Worm (Caenorhabditis elegans): Measurements from ENCODE around the gene tbx-36.

The tbx-36 gene

DNA sequence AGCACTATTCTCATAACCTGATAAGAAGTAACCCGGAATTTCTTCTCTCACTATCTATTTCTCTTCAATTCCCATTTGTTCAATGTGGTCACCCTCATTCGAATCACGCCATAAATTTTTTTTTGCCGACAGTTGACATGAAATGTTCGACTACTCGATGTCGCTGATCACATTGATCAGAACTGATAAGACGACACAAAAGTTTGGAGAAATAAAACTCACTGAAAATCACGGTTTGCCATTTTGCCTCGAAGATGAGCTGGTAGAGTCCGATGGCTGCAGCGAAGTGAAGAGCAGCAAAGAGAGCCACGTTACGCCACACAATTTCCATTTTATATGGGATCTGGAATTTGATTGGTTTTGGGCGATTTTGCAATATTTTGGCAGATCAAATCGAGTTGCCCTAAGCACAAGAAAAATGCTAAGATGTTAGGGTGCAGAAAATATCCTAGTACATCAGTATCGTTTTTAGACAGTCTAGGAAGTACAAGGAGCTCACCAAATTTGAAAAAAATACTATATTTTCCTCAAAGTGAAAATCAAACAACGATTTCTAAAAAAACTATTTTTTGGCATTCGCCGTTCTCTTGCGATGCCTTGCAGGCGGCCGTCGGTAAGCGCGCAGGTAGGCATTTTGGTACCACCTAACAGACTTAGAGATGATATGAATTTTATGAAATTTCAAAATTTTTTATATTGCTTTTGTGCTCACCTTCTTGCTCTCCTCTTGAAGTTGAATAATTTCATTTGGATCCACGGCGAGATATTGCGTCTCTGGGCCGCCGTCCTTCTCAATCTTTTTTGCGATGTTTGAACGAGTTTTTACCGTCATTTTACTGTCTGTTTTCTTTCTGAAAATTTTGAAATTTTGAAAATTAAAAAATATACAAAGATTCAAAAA lies 35.3 kb upstream of the tbx-36 start, which contains the start of gene fat-6:
fat-6 (minus strand) TSS at position 851 of the 901 bp plus-strand sequence.
- peak; percentile 58; the same call in 1 of the 2 replicates for TF ChIP-seq Y53G8AR.9 (GFP tag; conservative IDR thresholded peaks at IDR 0.05)
- TF ChIP-seq madf-6 (GFP tag; IDR thresholded peaks at IDR 0.05): 0 out of 2 replicates have a peak, but pooled peaks have one; percentile 11
- TF ChIP-seq egrh-3 (GFP tag; IDR thresholded peaks at IDR 0.05): no peak
- TF ChIP-seq B0336.3 (GFP tag; IDR thresholded peaks at IDR 0.05): peak; percentile 33; the same call in 1 of the 2 replicates
- peak; percentile 75 for TF ChIP-seq repo-1 (tag; optimal IDR thresholded peaks at IDR 0.05)
- peak; percentile 44; the same call in 1 of the 2 replicates for TF ChIP-seq pbrm-1 (GFP tag; IDR thresholded peaks at IDR 0.05)
- peak; percentile 8 for TF ChIP-seq atf-7 (tag; optimal IDR thresholded peaks at IDR 0.05)
- TF ChIP-seq F39B2.1 (GFP tag; IDR thresholded peaks at IDR 0.05): no peak
- TF ChIP-seq egl-44 (GFP tag; IDR thresholded peaks at IDR 0.05): no peak
- TF ChIP-seq snpc-3.4 (tag; optimal IDR thresholded peaks at IDR 0.05): no peak
- TF ChIP-seq dox-1 (GFP tag; IDR thresholded peaks at IDR 0.05): 0 out of 2 replicates have a peak, but pooled peaks have one; percentile 14
- TF ChIP-seq mcd-1 (GFP tag; IDR thresholded peaks at IDR 0.05): peak; percentile 11; the same call in 1 of the 2 replicates
- peak; percentile 8; the same call in 1 of the 2 replicates for TF ChIP-seq F33H1.4 (GFP tag; IDR thresholded peaks at IDR 0.05)
- 0 out of 2 replicates have a peak, but pooled peaks have one; percentile 30 for TF ChIP-seq ekl-4 (GFP tag; IDR thresholded peaks at IDR 0.05)
- TF ChIP-seq cebp-1 (GFP tag; IDR thresholded peaks at IDR 0.05): no peak
- TF ChIP-seq cebp-1 (tag; optimal IDR thresholded peaks at IDR 0.05): peak; percentile 20
- peak; percentile 43 for TF ChIP-seq nhr-80 (tag; optimal IDR thresholded peaks at IDR 0.05)
- TF ChIP-seq madf-3 (GFP tag; IDR thresholded peaks at IDR 0.05): 0 out of 2 replicates have a peak, but pooled peaks have one; percentile 65

DNA sequence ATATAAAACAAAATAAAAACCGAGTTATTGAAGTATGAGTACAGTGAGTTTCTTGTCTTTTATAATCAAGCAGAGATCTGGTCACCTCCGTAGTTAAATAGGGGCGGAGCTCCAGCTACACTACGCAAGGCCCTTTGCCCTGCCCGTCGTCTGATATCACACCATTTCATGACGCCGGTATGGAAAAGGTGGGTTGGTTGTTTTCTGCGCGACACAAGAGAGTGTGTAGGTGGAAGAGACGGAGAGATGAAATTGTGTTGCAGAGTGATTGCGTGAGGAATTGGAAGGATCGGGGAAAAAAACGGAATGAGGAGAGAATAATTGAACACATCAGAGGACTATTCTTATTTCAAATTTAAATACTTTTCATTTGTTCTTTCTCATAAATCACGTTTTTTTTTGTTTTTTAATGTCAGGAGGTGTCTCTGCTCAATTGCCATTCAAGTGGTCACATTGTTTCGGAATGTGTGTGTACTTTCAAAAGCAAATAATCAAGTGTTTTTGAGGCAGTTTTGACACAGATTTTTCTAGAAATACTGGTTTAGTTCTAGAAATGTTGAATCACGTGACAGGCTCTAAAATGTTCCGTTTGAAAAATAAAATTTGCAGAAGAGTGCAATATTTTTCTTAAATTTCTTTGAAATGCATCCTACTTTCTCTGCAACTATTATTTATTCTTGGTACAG lies 34.5 kb upstream of the tbx-36 start, which contains the start of gene ZK822.9:
ZK822.9 (plus strand) TSS at position 180 of the 686 bp plus-strand sequence.
- TF ChIP-seq nhr-80 (tag; optimal IDR thresholded peaks at IDR 0.05) (peak; percentile 65), snpc-4 (GFP tag; optimal IDR thresholded peaks at IDR 0.05) (no peak), snpc-4 (tag; optimal IDR thresholded peaks at IDR 0.05) (peak in 1 of 4 experiments; percentile 6), hsf-1 (GFP tag; IDR thresholded peaks at IDR 0.05) (peak; percentile 79), zim-3 (tag; optimal IDR thresholded peaks at IDR 0.05) (no peak), akir-1 (GFP tag; optimal IDR thresholded peaks at IDR 0.05) (no peak), ceh-27 (GFP tag; optimal IDR thresholded peaks at IDR 0.05) (peak; percentile 35), ceh-79 (tag; optimal IDR thresholded peaks at IDR 0.05) (no peak), snpc-3.4 (tag; optimal IDR thresholded peaks at IDR 0.05) (peak; percentile 16), hmg-1.2 (GFP tag; IDR thresholded peaks at IDR 0.05) (peak; percentile 63), efl-1 (GFP tag; optimal IDR thresholded peaks at IDR 0.05) (no peak), egl-44 (GFP tag; IDR thresholded peaks at IDR 0.05) (0 out of 2 replicates have a peak, but pooled peaks have one; percentile 8), attf-3 (GFP tag; conservative IDR thresholded peaks at IDR 0.05) (no peak), Y53G8AR.9 (GFP tag; conservative IDR thresholded peaks at IDR 0.05) (0 out of 2 replicates have a peak, but pooled peaks have one; percentile 17), snpc-1.1 (tag; optimal IDR thresholded peaks at IDR 0.05; ENCODE audit: insufficient read depth) (no peak), let-607 (tag; optimal IDR thresholded peaks at IDR 0.05) (no peak), madf-3 (GFP tag; IDR thresholded peaks at IDR 0.05) (no peak), unc-62 (GFP tag; optimal IDR thresholded peaks at IDR 0.05) (peak; percentile 9)

DNA sequence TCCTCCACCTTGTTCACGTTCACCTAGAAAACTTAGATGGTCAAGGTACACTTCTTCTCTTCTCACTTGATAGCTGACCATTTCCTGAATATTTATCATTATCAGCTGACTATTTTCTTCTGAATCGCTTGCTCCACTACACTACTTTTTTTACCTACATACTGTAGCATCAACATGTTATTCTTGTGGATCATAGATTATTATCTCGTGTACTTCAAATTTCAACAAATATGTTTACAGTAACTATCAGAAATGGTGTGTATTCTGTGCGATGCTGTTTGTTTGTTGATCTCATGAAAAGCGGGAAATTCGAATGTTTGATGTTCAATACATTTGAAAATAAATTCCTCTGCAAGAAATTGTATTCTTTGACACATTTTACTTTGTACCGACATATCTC lies 33.5 kb upstream of the tbx-36 start, which contains the start of gene ZK822.10:
ZK822.10 (plus strand) TSS at position 231 of the 400 bp plus-strand sequence.
- TF ChIP-seq lsy-27 (tag; optimal IDR thresholded peaks at IDR 0.05; ENCODE audit: borderline replicate concordance, insufficient read depth) (no peak), nhr-80 (tag; optimal IDR thresholded peaks at IDR 0.05) (peak; percentile 74), cebp-1 (GFP tag; IDR thresholded peaks at IDR 0.05) (no peak), cebp-1 (tag; optimal IDR thresholded peaks at IDR 0.05) (peak; percentile 6), sdz-38 (tag; optimal IDR thresholded peaks at IDR 0.05) (no peak), unc-62 (GFP tag; optimal IDR thresholded peaks at IDR 0.05) (peak; percentile 48)

All from whole organism, young adult.